Fruit fly (Drosophila melanogaster) whole organism, embryonic: Measurements from ENCODE around the gene APP-BP1.

Experiments used
- Ada2b ChIP-seq: fragments of 200-800 bp; sonication (Bioruptor generic); IDR thresholded peaks from 2 replicates; pipeline ENCODE4 v1.3.6; 2022; ENCODE audit warnings: missing biosample characterization, missing genetic modification characterization
- Bdp1 ChIP-seq: fragments of 200-800 bp; sonication (Bioruptor generic); optimal IDR thresholded peaks from 3 replicates; lab custom pipeline; 2016; ENCODE audit warnings: missing biosample characterization, missing genetic modification characterization
- CG10366 ChIP-seq: fragments of 200-800 bp; sonication (Bioruptor generic); IDR thresholded peaks from 2 replicates; pipeline ENCODE4 v1.3.6; 2022; ENCODE audit warnings: missing biosample characterization, missing genetic modification characterization
- CG13296 ChIP-seq: fragments of 200-800 bp; sonication (Bioruptor generic); optimal IDR thresholded peaks from 3 replicates; lab custom pipeline; 2018; ENCODE audit warnings: missing biosample characterization, mild to moderate bottlenecking, missing genetic modification characterization
- CG13894 ChIP-seq: fragments of 200-800 bp; sonication (Bioruptor generic); optimal IDR thresholded peaks from 3 replicates; lab custom pipeline; 2018; ENCODE audit warnings: missing biosample characterization, mild to moderate bottlenecking, missing genetic modification characterization, moderate library complexity
- CG14441 ChIP-seq: fragments of 200-800 bp; sonication (Bioruptor generic); IDR thresholded peaks from 2 replicates; pipeline ENCODE4 v1.3.6; 2022; ENCODE audit warnings: missing biosample characterization, missing genetic modification characterization
- CG14860 ChIP-seq: fragments of 200-800 bp; sonication (Bioruptor generic); IDR thresholded peaks from 3 replicates; pipeline ENCODE4 v1.3.6; 2022; ENCODE audit warnings: missing biosample characterization, missing genetic modification characterization; ENCODE audit not compliant: partially characterized antibody
- CG1529 ChIP-seq: fragments of 200-800 bp; sonication (Bioruptor generic); optimal IDR thresholded peaks from 3 replicates; lab custom pipeline; 2018; ENCODE audit warnings: missing biosample characterization, missing genetic modification characterization
- CG1602 ChIP-seq: fragments of 200-800 bp; sonication (Bioruptor generic); optimal IDR thresholded peaks from 3 replicates; lab custom pipeline; 2016; ENCODE audit warnings: missing biosample characterization, missing genetic modification characterization
- CG17912 ChIP-seq: fragments of 200-800 bp; sonication (Bioruptor generic); optimal IDR thresholded peaks from 2 replicates; lab custom pipeline; 2018; ENCODE audit warnings: missing biosample characterization, mild to moderate bottlenecking, missing genetic modification characterization
- CG1792 ChIP-seq: fragments of 200-800 bp; sonication (Bioruptor generic); optimal IDR thresholded peaks from 2 replicates; lab custom pipeline; 2016; ENCODE audit warnings: missing biosample characterization, missing genetic modification characterization
- CG2199 ChIP-seq: fragments of 200-800 bp; sonication (Bioruptor generic); IDR thresholded peaks from 3 replicates; pipeline ENCODE4 v1.3.6; 2022; ENCODE audit warnings: missing biosample characterization, missing genetic modification characterization
- CG2875 ChIP-seq: fragments of 200-800 bp; sonication (Bioruptor generic); optimal IDR thresholded peaks from 2 replicates; lab custom pipeline; 2017; ENCODE audit warnings: missing biosample characterization, mild to moderate bottlenecking, missing genetic modification characterization, missing genetic modification reagents
- CG31441 ChIP-seq: fragments of 200-800 bp; sonication (Bioruptor generic); IDR thresholded peaks from 2 replicates; pipeline ENCODE4 v1.3.6; 2022; ENCODE audit warnings: missing biosample characterization, missing genetic modification characterization
- CG32767 ChIP-seq: fragments of 200-800 bp; sonication (Bioruptor generic); IDR thresholded peaks from 2 replicates; pipeline ENCODE4 v1.3.6; 2022; ENCODE audit warnings: missing biosample characterization, missing genetic modification characterization
- CG3847 ChIP-seq: fragments of 200-800 bp; sonication (Bioruptor generic); IDR thresholded peaks from 2 replicates; pipeline ENCODE4 v1.3.6; 2022; ENCODE audit warnings: missing biosample characterization, missing genetic modification characterization
- CG4404 ChIP-seq: fragments of 200-800 bp; sonication (Bioruptor generic); IDR thresholded peaks from 2 replicates; pipeline ENCODE4 v1.3.6; 2022; ENCODE audit warnings: missing biosample characterization, missing genetic modification characterization
- CG6813 ChIP-seq: fragments of 200-800 bp; sonication (Bioruptor generic); optimal IDR thresholded peaks from 2 replicates; lab custom pipeline; 2017; ENCODE audit warnings: missing biosample characterization, missing genetic modification characterization, mild to moderate bottlenecking, moderate library complexity, missing genetic modification reagents
- Camta ChIP-seq: fragments of 200-800 bp; sonication (Bioruptor generic); optimal IDR thresholded peaks from 2 replicates; lab custom pipeline; 2016; ENCODE audit warnings: missing biosample characterization, missing genetic modification characterization
- Dp ChIP-seq: fragments of 200-800 bp; sonication (Bioruptor generic); optimal IDR thresholded peaks from 2 replicates; lab custom pipeline; 2018; ENCODE audit warnings: missing biosample characterization, mild to moderate bottlenecking, missing genetic modification characterization, moderate library complexity
- Gug ChIP-seq: fragments of 200-800 bp; sonication (Bioruptor generic); IDR thresholded peaks from 4 replicates; pipeline ENCODE4 v1.3.6; 2022; ENCODE audit warnings: missing biosample characterization, missing genetic modification characterization
- HLH54F ChIP-seq: fragments of 200-800 bp; sonication (Bioruptor generic); optimal IDR thresholded peaks from 3 replicates; lab custom pipeline; 2016; ENCODE audit warnings: missing biosample characterization, missing genetic modification characterization
- Hr78 ChIP-seq, 2 experiments: fragments of 200-800 bp in 1 of 2; fragments of >200 bp in 1 of 2; sonication (Bioruptor generic) in 1 of 2; optimal IDR thresholded peaks; 2 replicates each; lab custom pipeline; 2017 to 2019; ENCODE audit warnings: missing biosample characterization in 2 of 2, missing genetic modification characterization in 2 of 2, mild to moderate bottlenecking in 1 of 2, moderate library complexity in 1 of 2
- Lhr ChIP-seq: fragments of 200-800 bp; sonication (Bioruptor generic); optimal IDR thresholded peaks from 3 replicates; lab custom pipeline; 2017; ENCODE audit warnings: mild to moderate bottlenecking, missing biosample characterization, missing genetic modification reagents, missing genetic modification characterization
- Mrtf ChIP-seq: fragments of 200-800 bp; sonication (Bioruptor generic); IDR thresholded peaks from 3 replicates; pipeline ENCODE4 v1.3.6; 2022; ENCODE audit warnings: missing biosample characterization, missing genetic modification characterization
- Myb ChIP-seq: fragments of 200-800 bp; sonication (Bioruptor generic); optimal IDR thresholded peaks from 2 replicates; lab custom pipeline; 2016; ENCODE audit warnings: missing biosample characterization, missing genetic modification characterization
- Sry-δ ChIP-seq: fragments of 200-800 bp; sonication (Bioruptor generic); optimal IDR thresholded peaks from 2 replicates; lab custom pipeline; 2016; ENCODE audit warnings: missing biosample characterization, missing genetic modification characterization
- Stat92E ChIP-seq, 3 experiments: fragments of >200 bp in 2 of 3; fragments of 200-800 bp in 1 of 3; sonication (Bioruptor generic) in 1 of 3; optimal IDR thresholded peaks; 2 replicates each; lab custom pipeline; 2017 to 2019; ENCODE audit warnings: missing biosample characterization in 3 of 3, missing genetic modification characterization in 3 of 3, mild to moderate bottlenecking in 1 of 3, moderate library complexity in 1 of 3
- Trl ChIP-seq, 3 experiments: fragments of >200 bp in 2 of 3; fragments of 200-800 bp in 1 of 3; sonication (Bioruptor generic) in 1 of 3; optimal IDR thresholded peaks; 2 replicates in 1 of 3; 3 replicates in 2 of 3; lab custom pipeline; 2016 to 2017; ENCODE audit warnings: missing biosample characterization in 1 of 3, missing genetic modification characterization in 1 of 3
- caup ChIP-seq: fragments of 200-800 bp; sonication (Bioruptor generic); optimal IDR thresholded peaks from 3 replicates; lab custom pipeline; 2017; ENCODE audit warnings: missing biosample characterization, mild to moderate bottlenecking, missing genetic modification characterization, moderate library complexity; ENCODE audit not compliant: severe bottlenecking
- chif ChIP-seq, 2 experiments: fragments of 200-800 bp; sonication (Bioruptor generic); optimal IDR thresholded peaks; 3 replicates each; lab custom pipeline; 2016; ENCODE audit warnings: missing biosample characterization in 2 of 2, missing genetic modification characterization in 2 of 2
- ci ChIP-seq: fragments of 200-800 bp; sonication (Bioruptor generic); IDR thresholded peaks from 3 replicates; pipeline ENCODE4 v1.3.6; 2022; ENCODE audit warnings: missing biosample characterization, missing genetic modification characterization
- dysf ChIP-seq: fragments of 200-800 bp; sonication (Bioruptor generic); IDR thresholded peaks from 3 replicates; pipeline ENCODE4 v1.3.6; 2022; ENCODE audit warnings: missing biosample characterization, missing genetic modification characterization
- hb ChIP-seq: fragments of 200-800 bp; sonication (Bioruptor generic); IDR thresholded peaks from 3 replicates; pipeline ENCODE4 v1.3.6; 2022; ENCODE audit warnings: missing biosample characterization, missing genetic modification characterization; ENCODE audit not compliant: partially characterized antibody
- oc ChIP-seq: fragments of 200-800 bp; sonication (Bioruptor generic); optimal IDR thresholded peaks from 2 replicates; lab custom pipeline; 2018; ENCODE audit warnings: missing biosample characterization, mild to moderate bottlenecking, missing genetic modification characterization, moderate library complexity
- pan ChIP-seq, 4 experiments: fragments of >200 bp in 3 of 4; fragments of 200-800 bp in 1 of 4; sonication (Bioruptor generic) in 1 of 4; optimal IDR thresholded peaks in 3 of 4; IDR thresholded peaks in 1 of 4; 2 replicates each; pipeline versions ENCODE4 v1.3.6 to Lab custom; 2017 to 2022; ENCODE audit warnings: missing biosample characterization in 2 of 4, missing genetic modification characterization in 2 of 4, mixed read lengths in 1 of 4
- peb ChIP-seq: fragments of 200-800 bp; sonication (Bioruptor generic); IDR thresholded peaks from 2 replicates; pipeline ENCODE4 v1.3.6; 2022; ENCODE audit warnings: missing biosample characterization, missing genetic modification characterization
- pho ChIP-seq: fragments of 200-800 bp; sonication (Bioruptor generic); optimal IDR thresholded peaks from 2 replicates; lab custom pipeline; 2016; ENCODE audit warnings: missing biosample characterization, missing genetic modification characterization
- sc ChIP-seq, 3 experiments: fragments of >200 bp in 2 of 3; fragments of 200-800 bp in 1 of 3; sonication (Bioruptor generic) in 1 of 3; optimal IDR thresholded peaks; 2 replicates in 2 of 3; 3 replicates in 1 of 3; lab custom pipeline; 2017; ENCODE audit warnings: mild to moderate bottlenecking in 1 of 3, missing biosample characterization in 1 of 3, missing genetic modification characterization in 1 of 3, missing genetic modification reagents in 1 of 3
- sens-2 ChIP-seq: fragments of 200-800 bp; sonication (Bioruptor generic); IDR thresholded peaks from 2 replicates; pipeline ENCODE4 v1.3.6; 2022; ENCODE audit warnings: missing biosample characterization, missing genetic modification characterization
- sr ChIP-seq: fragments of 200-800 bp; sonication (Bioruptor generic); IDR thresholded peaks from 3 replicates; pipeline ENCODE4 v1.3.6; 2022; ENCODE audit warnings: missing biosample characterization, missing genetic modification characterization
- stc ChIP-seq: fragments of 200-800 bp; sonication (Bioruptor generic); IDR thresholded peaks from 2 replicates; pipeline ENCODE4 v1.3.6; 2022; ENCODE audit warnings: missing biosample characterization, missing genetic modification characterization
- tgo ChIP-seq: fragments of 200-800 bp; sonication (Bioruptor generic); IDR thresholded peaks from 3 replicates; pipeline ENCODE4 v1.3.6; 2022; ENCODE audit warnings: missing biosample characterization, missing genetic modification characterization
- tx ChIP-seq: fragments of 200-800 bp; sonication (Bioruptor generic); optimal IDR thresholded peaks from 2 replicates; lab custom pipeline; 2016; ENCODE audit warnings: missing biosample characterization, missing genetic modification characterization
- usp ChIP-seq: fragments of >200 bp; optimal IDR thresholded peaks from 2 replicates; lab custom pipeline; 2017; ENCODE audit warnings: missing biosample characterization, missing genetic modification characterization
- z ChIP-seq: fragments of 200-800 bp; sonication (Bioruptor generic); IDR thresholded peaks from 3 replicates; pipeline ENCODE4 v1.3.6; 2022; ENCODE audit warnings: missing biosample characterization, missing genetic modification characterization
- zf30C ChIP-seq: fragments of 200-800 bp; sonication (Bioruptor generic); optimal IDR thresholded peaks from 3 replicates; lab custom pipeline; 2018; ENCODE audit warnings: missing biosample characterization, mild to moderate bottlenecking, missing genetic modification characterization

The APP-BP1 gene

DNA sequence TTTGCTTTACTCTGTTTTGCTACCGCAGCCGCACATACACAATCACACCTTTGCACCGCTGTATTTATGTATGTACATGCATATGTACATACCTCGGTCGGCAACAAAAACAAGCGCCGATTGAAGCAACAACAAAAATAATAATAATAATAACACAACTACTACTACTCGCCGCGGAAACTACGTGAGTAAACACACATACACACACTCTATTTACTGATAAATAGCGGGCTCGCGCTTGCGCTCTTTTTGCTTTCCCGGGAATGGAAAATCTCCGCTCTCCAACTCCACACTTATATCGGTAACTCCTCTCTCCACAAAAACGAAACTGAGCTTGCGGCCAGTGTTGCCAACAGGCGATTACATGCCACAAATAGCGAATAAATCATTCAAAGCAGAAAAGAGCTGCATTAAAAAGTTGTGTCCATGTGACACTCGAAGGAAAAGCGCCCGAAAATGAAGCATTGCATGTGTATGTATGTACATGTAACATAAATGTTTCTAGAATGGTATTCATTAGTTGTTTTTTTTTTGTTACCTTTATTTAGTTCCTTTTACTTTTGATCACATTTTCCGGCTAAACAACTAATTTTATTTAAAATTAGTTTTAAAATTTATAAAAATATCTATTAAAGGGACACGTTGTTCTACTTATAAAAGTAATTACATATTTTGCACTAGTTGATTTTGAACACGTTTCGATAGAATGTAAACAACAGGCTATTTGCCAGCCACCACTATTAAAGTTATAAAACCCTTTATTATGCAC lies 20.6 kb downstream of the APP-BP1 start (continued):
- TF ChIP-seq Mrtf (GFP tag; lab: Robert Waterston, UW) (no peak), stc (peak; percentile 58; the same call in 1 of the 2 replicates), peb (GFP tag; lab: Robert Waterston, UW) (no peak), CG31441 (GFP tag; lab: Robert Waterston, UW) (peak; percentile 25), CG13894 (tag; lab: Kevin White, UChicago) (peak; percentile 81), Sry-δ (GFP tag; lab: Kevin White, UChicago) (no peak), sc (optimal IDR thresholded peaks at IDR 0.05; lab: Kevin White, UChicago) (no peak), sc (GFP tag; optimal IDR thresholded peaks at IDR 0.05; lab: Kevin White, UChicago) (peak; percentile 73), ci (GFP tag; lab: Robert Waterston, UW) (peak; percentile 92), Gug (GFP tag; lab: Robert Waterston, UW) (no peak), usp (GFP tag; lab: Kevin White, UChicago) (no peak), pho (peak; percentile 69), Hr78 (GFP tag; optimal IDR thresholded peaks at IDR 0.05; lab: Kevin White, UChicago) (no peak), CG10366 (GFP tag; lab: Robert Waterston, UW) (peak; percentile 24; the same call in 1 of the 2 replicates), CG32767 (GFP tag; lab: Robert Waterston, UW) (peak; percentile 89), caup (peak; percentile 86), CG3847 (peak; percentile 54), sr (GFP tag; lab: Robert Waterston, UW) (no peak), tgo (GFP tag; lab: Robert Waterston, UW) (peak; percentile 27; the same call in 1 of the 3 replicates), oc (no peak), CG14441 (GFP tag; lab: Robert Waterston, UW) (peak; percentile 53; the same call in 1 of the 2 replicates), sens-2 (peak; percentile 68), CG6813 (peak; percentile 91), Lhr (GFP tag; lab: Kevin White, UChicago) (peak; percentile 37), CG14860 (GFP tag; lab: Robert Waterston, UW) (no peak), CG2199 (GFP tag; lab: Robert Waterston, UW) (0 out of 3 replicates have a peak, but pooled peaks have one; percentile 71), CG13296 (GFP tag; lab: Kevin White, UChicago) (peak; percentile 83), Myb (GFP tag; lab: Kevin White, UChicago) (peak; percentile 37), dysf (GFP tag; lab: Robert Waterston, UW) (peak; percentile 27; the same call in 1 of the 3 replicates), CG1792 (GFP tag; lab: Kevin White, UChicago) (peak; percentile 69), CG2875 (peak; percentile 84), HLH54F (GFP tag; lab: Kevin White, UChicago) (peak; percentile 38), CG17912 (GFP tag; lab: Kevin White, UChicago) (peak; percentile 92), Dp (GFP tag; lab: Kevin White, UChicago) (no peak), CG1529 (GFP tag; lab: Kevin White, UChicago) (peak; percentile 72), Ada2b (GFP tag; lab: Robert Waterston, UW) (no peak), pan (optimal IDR thresholded peaks at IDR 0.05; lab: Kevin White, UChicago) (no peak), pan (GFP tag; optimal IDR thresholded peaks at IDR 0.05 in 1 of 2, IDR thresholded peaks at IDR 0.05 in 1 of 2) (peak in 1 of 2 experiments; percentile 47), CG1602 (GFP tag; lab: Kevin White, UChicago) (peak; percentile 44), chif (GFP tag; optimal IDR thresholded peaks at IDR 0.05; lab: Kevin White, UChicago) (peak; percentile 23 to 65), Stat92E (GFP tag; optimal IDR thresholded peaks at IDR 0.05; lab: Kevin White, UChicago) (peak in 1 of 3 experiments; percentile 15), Camta (peak; percentile 77), z (GFP tag; lab: Robert Waterston, UW) (no peak), tx (GFP tag; lab: Kevin White, UChicago) (peak; percentile 47), CG4404 (GFP tag; lab: Robert Waterston, UW) (peak; percentile 25; the same call in 1 of the 2 replicates), Trl (optimal IDR thresholded peaks at IDR 0.05; lab: Kevin White, UChicago) (peak; percentile 77 to 78), Trl (GFP tag; optimal IDR thresholded peaks at IDR 0.05; lab: Kevin White, UChicago) (peak; percentile 59), zf30C (GFP tag; lab: Kevin White, UChicago) (peak; percentile 51), Bdp1 (GFP tag; lab: Kevin White, UChicago) (peak; percentile 4), hb (GFP tag; lab: Robert Waterston, UW) (no peak)
